Worm (Caenorhabditis elegans): ENCODE measurements around the gene E03H12.4.

The E03H12.4 gene

DNA sequence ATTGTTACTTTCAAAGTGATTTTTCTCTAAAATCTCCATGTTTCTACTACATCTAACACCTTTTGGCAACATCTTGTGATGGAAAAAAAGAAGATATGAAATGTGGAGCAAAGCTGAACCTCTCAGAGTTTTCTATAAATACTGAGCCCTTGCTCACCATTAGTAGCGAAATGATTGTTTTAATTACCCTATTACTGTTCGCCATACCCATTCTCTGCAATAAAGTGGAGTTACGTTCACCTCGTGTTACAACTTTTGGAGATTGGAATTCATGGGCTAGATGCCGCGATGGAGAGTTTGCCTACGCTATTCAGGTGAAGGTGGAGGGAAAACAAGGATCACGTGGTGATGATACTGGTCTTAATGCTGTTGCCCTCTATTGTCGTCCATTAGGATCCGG, 18.6 kb upstream of the E03H12.4 start, which contains the start of gene txt-3:
Gene txt-3 (plus strand): TSS at position 125 of the 400 bp plus-strand sequence.
- no peak for TF ChIP-seq ceh-16 (tag; optimal IDR thresholded peaks at IDR 0.05)
- TF ChIP-seq ceh-82 (tag; optimal IDR thresholded peaks at IDR 0.05), result no peak
- TF ChIP-seq nhr-237 (tag; optimal IDR thresholded peaks at IDR 0.05), result no peak
- TF ChIP-seq snpc-4 (tag; optimal IDR thresholded peaks at IDR 0.05), result no peak
- no peak for TF ChIP-seq nhr-77 (tag; optimal IDR thresholded peaks at IDR 0.05)
- TF ChIP-seq fos-1 (tag; optimal IDR thresholded peaks at IDR 0.05), result no peak
- TF ChIP-seq elt-3 (tag; optimal IDR thresholded peaks at IDR 0.05), result no peak
- no peak for TF ChIP-seq C34F6.9 (tag; optimal IDR thresholded peaks at IDR 0.05)
- no peak for TF ChIP-seq nhr-25 (tag; optimal IDR thresholded peaks at IDR 0.05)

DNA sequence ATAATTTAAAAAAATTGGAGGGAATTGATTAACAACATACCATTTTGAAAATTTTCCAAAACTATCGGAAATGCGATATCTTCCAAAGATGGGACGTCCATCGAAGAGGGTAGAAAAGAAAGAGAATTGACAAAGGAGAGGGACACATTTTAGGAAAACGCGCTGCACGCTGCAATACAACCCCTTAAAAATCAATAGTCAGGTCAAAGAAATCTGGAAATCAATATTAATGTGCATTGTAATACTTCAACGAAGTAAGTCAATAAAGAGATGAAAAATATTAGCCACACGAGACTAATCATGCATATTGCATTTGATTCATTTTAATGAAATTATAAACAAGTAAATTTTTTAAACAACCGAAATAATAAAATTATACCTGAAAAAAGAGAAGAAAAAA, 13.0 kb upstream of the E03H12.4 start, which contains the start of gene Y9C9A.13:
Gene Y9C9A.13 (minus strand): TSS at position 101 of the 400 bp plus-strand sequence.
- TF ChIP-seq nhr-11 (tag; optimal IDR thresholded peaks at IDR 0.05), result no peak
- TF ChIP-seq gmeb-1 (tag; optimal IDR thresholded peaks at IDR 0.05), result no peak
- no peak for TF ChIP-seq lin-11 (tag; optimal IDR thresholded peaks at IDR 0.05)
- TF ChIP-seq ztf-4 (tag; optimal IDR thresholded peaks at IDR 0.05), result no peak
- TF ChIP-seq elt-1 (tag; optimal IDR thresholded peaks at IDR 0.05), result no peak
- no peak for TF ChIP-seq sma-9 (GFP tag; optimal IDR thresholded peaks at IDR 0.05)
- TF ChIP-seq sma-9 (tag; optimal IDR thresholded peaks at IDR 0.05), result no peak
- TF ChIP-seq mab-5 (tag; optimal IDR thresholded peaks at IDR 0.05), result no peak
- TF ChIP-seq F13H6.1 (tag; optimal IDR thresholded peaks at IDR 0.05), result no peak
- TF ChIP-seq ceh-82 (tag; optimal IDR thresholded peaks at IDR 0.05), result no peak
- TF ChIP-seq nhr-77 (tag; optimal IDR thresholded peaks at IDR 0.05), result no peak
- no peak for TF ChIP-seq nhr-25 (tag; optimal IDR thresholded peaks at IDR 0.05)
- TF ChIP-seq lin-13 (GFP tag; optimal IDR thresholded peaks at IDR 0.05), result no peak
- TF ChIP-seq elt-3 (tag; optimal IDR thresholded peaks at IDR 0.05), result no peak
- TF ChIP-seq ama-1 (optimal IDR thresholded peaks at IDR 0.05), result no peak
- TF ChIP-seq nhr-6 (tag; optimal IDR thresholded peaks at IDR 0.05), result no peak
- no peak for TF ChIP-seq sem-4 (tag; optimal IDR thresholded peaks at IDR 0.05)

DNA sequence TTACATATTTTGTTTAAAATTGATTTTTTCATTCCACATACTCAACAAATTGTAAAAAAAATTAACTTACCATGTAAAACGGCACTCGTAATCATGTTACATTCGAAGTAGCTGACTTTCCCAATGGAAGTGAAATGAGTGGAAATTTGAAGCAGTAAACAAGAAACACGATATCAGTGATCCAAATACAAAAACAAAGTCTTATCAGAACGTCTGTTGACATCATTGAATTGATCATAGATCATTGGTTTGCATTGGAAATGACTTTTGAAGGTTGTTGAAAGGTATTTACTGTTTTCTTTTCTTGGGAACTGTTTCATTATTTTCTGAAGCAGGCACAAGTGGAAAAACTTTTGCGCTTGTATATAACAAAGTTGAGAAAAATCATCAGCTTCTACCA, 6.4 kb upstream of the E03H12.4 start, which contains the start of gene Y9C9A.16:
Gene Y9C9A.16 (minus strand): TSS at position 131 of the 400 bp plus-strand sequence.
- no peak for TF ChIP-seq unc-39 (tag; optimal IDR thresholded peaks at IDR 0.05)
- TF ChIP-seq zag-1 (tag; optimal IDR thresholded peaks at IDR 0.05), result no peak
- no peak for TF ChIP-seq nhr-23 (tag; optimal IDR thresholded peaks at IDR 0.05)
- TF ChIP-seq C34F6.9 (tag; optimal IDR thresholded peaks at IDR 0.05), result no peak
- TF ChIP-seq aly-2 (tag; optimal IDR thresholded peaks at IDR 0.05), result no peak
- no peak for TF ChIP-seq ztf-11 (tag; optimal IDR thresholded peaks at IDR 0.05)
- TF ChIP-seq mbf-1 (tag; optimal IDR thresholded peaks at IDR 0.05), result no peak
- TF ChIP-seq lin-39 (tag; optimal IDR thresholded peaks at IDR 0.05), result no peak

DNA sequence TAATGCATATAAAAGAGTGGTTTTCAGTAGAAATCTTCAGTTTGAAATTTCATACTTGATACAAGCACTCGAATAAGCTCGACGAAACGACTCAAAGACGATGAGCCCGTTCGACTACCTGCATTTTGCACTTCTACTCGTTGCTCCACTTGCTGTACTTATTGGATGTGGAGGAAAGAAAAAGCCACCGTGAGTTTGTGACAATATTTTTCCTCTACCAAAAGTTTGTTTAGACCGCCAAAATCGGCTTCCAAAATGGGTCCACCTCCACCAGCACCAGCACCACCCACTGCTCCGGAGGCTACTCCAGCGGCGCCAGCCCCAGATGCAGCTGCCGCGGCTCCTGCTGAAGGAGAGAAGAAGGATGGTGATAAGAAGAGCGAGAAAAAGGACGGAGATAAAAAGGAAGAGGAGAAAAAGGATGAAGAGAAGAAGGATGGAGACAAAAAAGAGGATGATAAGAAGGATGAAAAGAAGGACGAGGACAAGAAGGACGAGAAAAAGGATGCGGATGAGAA, 5.2 kb upstream of the E03H12.4 start, which contains the start of gene E03H12.5:
Gene E03H12.5 (plus strand): TSS at position 51 of the 518 bp plus-strand sequence.
- no peak for TF ChIP-seq alr-1 (tag; optimal IDR thresholded peaks at IDR 0.05)
- no peak for TF ChIP-seq lin-39 (tag; optimal IDR thresholded peaks at IDR 0.05)
- no peak for TF ChIP-seq gmeb-1 (tag; optimal IDR thresholded peaks at IDR 0.05)
- TF ChIP-seq elt-3 (tag; optimal IDR thresholded peaks at IDR 0.05), result no peak
- TF ChIP-seq sma-9 (GFP tag; optimal IDR thresholded peaks at IDR 0.05), result no peak
- TF ChIP-seq sma-9 (tag; optimal IDR thresholded peaks at IDR 0.05), result no peak
- no peak for TF ChIP-seq R02D3.7 (tag; optimal IDR thresholded peaks at IDR 0.05)
- no peak for TF ChIP-seq elt-1 (tag; optimal IDR thresholded peaks at IDR 0.05)
- TF ChIP-seq nhr-25 (tag; optimal IDR thresholded peaks at IDR 0.05), result no peak
- no peak for TF ChIP-seq zag-1 (tag; optimal IDR thresholded peaks at IDR 0.05)
- no peak for TF ChIP-seq ZK546.5 (tag; optimal IDR thresholded peaks at IDR 0.05)
- TF ChIP-seq nhr-21 (tag; optimal IDR thresholded peaks at IDR 0.05), result no peak
- TF ChIP-seq nhr-23 (tag; optimal IDR thresholded peaks at IDR 0.05), result no peak
- TF ChIP-seq mbf-1 (tag; optimal IDR thresholded peaks at IDR 0.05), result no peak
- TF ChIP-seq dmd-4 (tag; optimal IDR thresholded peaks at IDR 0.05), result no peak
- no peak for TF ChIP-seq egl-27 (tag; optimal IDR thresholded peaks at IDR 0.05)
- no peak for TF ChIP-seq nhr-237 (tag; optimal IDR thresholded peaks at IDR 0.05)
- TF ChIP-seq snpc-4 (tag; optimal IDR thresholded peaks at IDR 0.05), result no peak
- no peak for TF ChIP-seq unc-62 (GFP tag; optimal IDR thresholded peaks at IDR 0.05)
- no peak for TF ChIP-seq fos-1 (tag; optimal IDR thresholded peaks at IDR 0.05)
- no peak for TF ChIP-seq nhr-10 (tag; optimal IDR thresholded peaks at IDR 0.05)

Data from whole organism, L2 larva.